Worm (Caenorhabditis elegans): ENCODE results near the gene wht-8.

Gene wht-8

DNA sequence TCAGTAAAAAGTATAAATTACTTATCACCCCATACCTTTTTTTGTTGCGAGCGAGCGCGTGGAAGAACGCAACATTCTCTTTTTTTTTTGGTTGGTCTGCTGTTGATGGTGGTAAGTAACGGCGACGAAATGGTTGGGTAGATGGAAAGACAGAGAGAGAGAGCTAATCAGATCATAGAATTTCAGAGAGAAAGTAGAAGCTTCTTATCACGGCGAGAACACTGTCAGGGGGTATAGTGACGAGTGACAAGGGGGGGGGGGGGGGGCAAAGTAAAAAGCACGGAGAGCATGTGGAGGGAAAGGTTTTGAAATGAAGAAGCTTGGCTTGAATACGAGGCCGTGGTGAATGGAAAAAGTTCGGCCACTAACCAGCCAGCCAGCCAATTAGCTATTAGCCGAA lies 21.3 kb upstream of the wht-8 start:
- TF ChIP-seq nhr-71 (tag; optimal IDR thresholded peaks at IDR 0.05) (no peak), nhr-90 (tag; optimal IDR thresholded peaks at IDR 0.05; ENCODE audit: poor library complexity) (no peak), unc-30 (tag; optimal IDR thresholded peaks at IDR 0.05) (no peak), ztf-4 (tag; optimal IDR thresholded peaks at IDR 0.05) (no peak), C34B4.2 (tag; optimal IDR thresholded peaks at IDR 0.05) (no peak), pax-3 (tag; optimal IDR thresholded peaks at IDR 0.05) (no peak), efl-1 (optimal IDR thresholded peaks at IDR 0.05) (no peak), efl-1 (GFP tag; optimal IDR thresholded peaks at IDR 0.05 in 1 of 2) (no peak), fkh-10 (GFP tag; optimal IDR thresholded peaks at IDR 0.05) (no peak), nhr-85 (tag) (no peak), nhr-28 (tag; optimal IDR thresholded peaks at IDR 0.05) (no peak), C04F5.9 (tag; optimal IDR thresholded peaks at IDR 0.05) (no peak), mab-9 (GFP tag; IDR thresholded peaks at IDR 0.05) (no peak), unc-86 (tag; optimal IDR thresholded peaks at IDR 0.05) (no peak), nhr-47 (tag; optimal IDR thresholded peaks at IDR 0.05) (no peak), elt-3 (tag; optimal IDR thresholded peaks at IDR 0.05) (no peak)

DNA sequence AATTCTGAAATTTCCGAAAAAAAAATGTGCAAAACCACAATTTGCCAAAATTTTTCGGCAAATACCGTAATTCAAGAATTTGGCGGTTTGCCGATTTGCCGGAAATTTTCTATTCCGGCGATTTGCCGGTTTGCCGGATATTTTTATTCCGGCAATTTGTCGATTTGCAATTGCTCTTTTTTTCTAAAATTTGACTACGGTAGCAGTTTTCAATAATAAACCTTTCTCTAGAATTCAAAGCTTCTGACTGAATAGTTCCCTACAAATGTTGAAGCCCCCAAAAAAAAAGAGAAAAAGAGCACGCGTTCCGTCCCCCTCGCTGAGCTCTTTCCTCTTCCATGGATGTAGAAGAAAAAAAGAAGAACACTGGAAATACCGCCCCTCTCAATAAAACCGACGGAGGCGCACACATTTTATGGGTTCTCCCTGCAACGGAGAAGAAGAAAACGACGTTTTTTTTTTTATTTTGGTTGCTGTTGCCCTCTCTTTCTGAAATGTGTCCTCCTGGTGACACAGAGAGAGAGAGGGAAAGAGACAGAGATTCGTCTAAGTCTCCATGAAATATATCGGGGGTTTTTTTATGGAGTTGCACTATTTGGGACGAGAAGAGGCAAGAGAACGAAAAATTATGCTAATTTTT lies 17.6 kb upstream of the wht-8 start:
- TF ChIP-seq unc-98 (GFP tag; IDR thresholded peaks at IDR 0.05) (no peak), ceh-88 (GFP tag; IDR thresholded peaks at IDR 0.05) (no peak), lin-13 (GFP tag; optimal IDR thresholded peaks at IDR 0.05) (no peak), aly-2 (tag; optimal IDR thresholded peaks at IDR 0.05) (no peak)

DNA sequence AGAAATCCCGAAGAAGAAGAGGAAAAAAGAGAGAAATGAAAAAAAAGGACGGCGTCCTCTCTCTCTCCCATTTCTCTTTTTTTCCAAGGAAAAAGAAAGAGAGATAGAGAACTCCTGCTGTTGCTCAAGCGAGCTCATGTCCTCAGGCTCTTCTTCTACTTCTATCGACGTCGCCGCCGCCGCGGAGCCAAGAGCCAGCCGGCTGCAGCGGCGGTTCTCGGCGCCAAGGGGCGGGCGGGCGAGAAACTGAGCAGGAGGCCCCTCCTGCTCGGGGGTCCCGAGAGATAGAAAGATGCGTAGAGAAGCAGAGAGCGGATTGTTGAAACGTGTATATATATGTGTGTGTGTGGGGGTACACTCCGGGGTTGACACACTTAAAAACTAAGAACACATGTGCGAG lies 15.6 kb upstream of the wht-8 start:
- peak; percentile 19 for TF ChIP-seq fkh-10 (GFP tag; optimal IDR thresholded peaks at IDR 0.05)
- no peak for TF ChIP-seq zip-4 (GFP tag; optimal IDR thresholded peaks at IDR 0.05)
- TF ChIP-seq hlh-17 (GFP tag; optimal IDR thresholded peaks at IDR 0.05; ENCODE audit: borderline replicate concordance) = no peak
- TF ChIP-seq nhr-11 (tag; optimal IDR thresholded peaks at IDR 0.05) = no peak
- TF ChIP-seq nhr-84 (tag; optimal IDR thresholded peaks at IDR 0.05) = no peak
- TF ChIP-seq ceh-8 (GFP tag; optimal IDR thresholded peaks at IDR 0.05) = peak; percentile 90
- TF ChIP-seq ets-5 (GFP tag; IDR thresholded peaks at IDR 0.05) = no peak
- peak; percentile 26 for TF ChIP-seq nhr-47 (tag; optimal IDR thresholded peaks at IDR 0.05)
- no peak for TF ChIP-seq lir-3 (tag; optimal IDR thresholded peaks at IDR 0.05; ENCODE audit: poor library complexity)
- no peak for TF ChIP-seq lin-15B (tag; optimal IDR thresholded peaks at IDR 0.05)
- no peak for TF ChIP-seq tbx-2 (tag; optimal IDR thresholded peaks at IDR 0.05)
- TF ChIP-seq ztf-11 (tag; optimal IDR thresholded peaks at IDR 0.05) = no peak
- no peak for TF ChIP-seq mef-2 (tag; optimal IDR thresholded peaks at IDR 0.05)
- TF ChIP-seq unc-62 (GFP tag; optimal IDR thresholded peaks at IDR 0.05) = no peak
- peak; percentile 4 for TF ChIP-seq fkh-8 (tag; optimal IDR thresholded peaks at IDR 0.05)
- no peak for TF ChIP-seq alr-1 (tag; optimal IDR thresholded peaks at IDR 0.05; ENCODE audit: borderline replicate concordance)
- no peak for TF ChIP-seq skn-1 (tag; optimal IDR thresholded peaks at IDR 0.05)
- peak; percentile 1 for TF ChIP-seq egl-13 (tag; optimal IDR thresholded peaks at IDR 0.05)
- TF ChIP-seq C16A3.4 (tag; optimal IDR thresholded peaks at IDR 0.05) = no peak
- TF ChIP-seq snpc-4 (tag; optimal IDR thresholded peaks at IDR 0.05) = no peak
- no peak for TF ChIP-seq ceh-88 (GFP tag; IDR thresholded peaks at IDR 0.05)
- TF ChIP-seq sptf-1 (tag; optimal IDR thresholded peaks at IDR 0.05) = no peak
- peak in 1 of 3 experiments; percentile 18 for TF ChIP-seq dpl-1 (GFP tag; optimal IDR thresholded peaks at IDR 0.05)
- TF ChIP-seq lin-39 (tag; optimal IDR thresholded peaks at IDR 0.05) = no peak
- no peak for TF ChIP-seq blmp-1 (tag; optimal IDR thresholded peaks at IDR 0.05)
- TF ChIP-seq swsn-7 (tag; optimal IDR thresholded peaks at IDR 0.05) = peak; percentile 9
- TF ChIP-seq lin-13 (GFP tag; optimal IDR thresholded peaks at IDR 0.05) = no peak
- peak; percentile 58 for TF ChIP-seq nhr-71 (tag; optimal IDR thresholded peaks at IDR 0.05)
- no peak for TF ChIP-seq nhr-237 (tag; optimal IDR thresholded peaks at IDR 0.05)
- TF ChIP-seq lin-35 (GFP tag; optimal IDR thresholded peaks at IDR 0.05) = peak in 1 of 2 experiments; percentile 37
- TF ChIP-seq aha-1 (tag; optimal IDR thresholded peaks at IDR 0.05) = no peak
- no peak for TF ChIP-seq nhr-12 (tag; optimal IDR thresholded peaks at IDR 0.05)
- no peak for TF ChIP-seq egl-27 (tag; optimal IDR thresholded peaks at IDR 0.05)
- TF ChIP-seq ceh-82 (tag; optimal IDR thresholded peaks at IDR 0.05) = peak in 1 of 3 experiments; percentile 55
- no peak for TF ChIP-seq unc-98 (GFP tag; IDR thresholded peaks at IDR 0.05)
